Fruit fly (Drosophila melanogaster) whole organism, pupa: Measurements from ENCODE around the gene CG13999.

ENCODE experiments used
- CG10348 ChIP-seq: fragments of 200-800 bp; sonication (Bioruptor generic); IDR thresholded peaks from 2 replicates; pipeline ENCODE4 v1.3.6; 2022; ENCODE audit warnings: missing biosample characterization, missing genetic modification characterization
- CG12605 ChIP-seq: fragments of 200-800 bp; sonication (Bioruptor generic); IDR thresholded peaks from 2 replicates; pipeline ENCODE4 v1.3.6; 2022; ENCODE audit warnings: missing biosample characterization, missing genetic modification characterization
- CG14655 ChIP-seq: fragments of 200-800 bp; sonication (Bioruptor generic); optimal IDR thresholded peaks from 3 replicates; lab custom pipeline; 2017; ENCODE audit warnings: mild to moderate bottlenecking, missing biosample characterization, missing genetic modification reagents, missing genetic modification characterization
- Ets98B ChIP-seq: fragments of 200-800 bp; sonication (Bioruptor generic); IDR thresholded peaks from 2 replicates; pipeline ENCODE4 v1.3.6; 2022; ENCODE audit warnings: missing biosample characterization, missing genetic modification characterization
- Pif1B ChIP-seq: fragments of 200-800 bp; sonication (Bioruptor generic); optimal IDR thresholded peaks from 3 replicates; lab custom pipeline; 2016; ENCODE audit warnings: missing biosample characterization, missing genetic modification characterization
- Snoo ChIP-seq: fragments of 200-800 bp; sonication (Bioruptor generic); optimal IDR thresholded peaks from 3 replicates; lab custom pipeline; 2017; ENCODE audit warnings: missing biosample characterization, mild to moderate bottlenecking, missing genetic modification characterization, inconsistent platforms

DNA sequence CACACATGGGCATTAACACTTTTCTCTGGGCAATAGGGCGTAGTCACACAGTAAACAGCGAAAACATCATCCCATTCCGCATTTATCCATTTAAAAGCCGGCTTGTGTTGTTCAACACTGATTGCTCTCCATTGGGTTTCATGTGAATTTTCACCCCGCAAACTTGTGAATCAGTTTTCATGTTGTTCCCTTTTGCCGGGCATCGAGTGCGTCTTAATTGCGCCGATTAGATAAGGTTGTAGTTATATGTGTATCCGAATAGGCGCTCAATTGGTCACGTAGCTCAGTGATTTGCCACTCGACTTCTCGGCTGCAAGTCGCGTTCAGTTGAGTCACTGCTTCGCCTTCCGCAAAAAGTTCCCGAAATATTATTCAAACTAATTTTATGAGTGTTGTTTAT is 30.7 kb upstream of the CG13999 start:
- TF ChIP-seq Ets98B: no peak
- no peak for TF ChIP-seq CG12605 (GFP tag; lab: Robert Waterston, UW)
- TF ChIP-seq Pif1B (GFP tag; lab: Kevin White, UChicago): no peak
- TF ChIP-seq Snoo: no peak
- TF ChIP-seq CG14655 (GFP tag; lab: Kevin White, UChicago): no peak
- no peak for TF ChIP-seq CG10348 (GFP tag; lab: Robert Waterston, UW)
